Worm (Caenorhabditis elegans): ENCODE results near the gene Y38E10A.1.

DNA sequence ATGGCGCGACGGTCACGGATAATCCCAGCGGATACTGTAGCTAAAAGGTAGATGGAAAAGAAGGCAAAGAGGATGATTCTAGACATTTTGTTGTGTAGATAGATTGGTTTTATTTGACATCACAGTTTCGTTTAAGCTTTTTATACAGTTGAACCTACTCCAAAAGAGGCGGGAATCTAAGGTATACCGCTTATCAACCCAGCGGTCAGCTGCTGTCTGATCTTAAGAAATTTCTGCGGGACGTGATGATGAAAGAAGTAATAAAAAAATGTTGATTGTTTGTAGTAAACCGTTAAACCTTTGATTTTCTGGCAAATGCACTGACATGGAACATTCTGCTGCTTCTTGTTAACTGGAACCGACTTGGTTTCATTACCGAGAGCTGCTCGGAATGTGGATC is 45.7 kb upstream of the Y38E10A.1 start, which contains the start of gene nspe-6:
- TF ChIP-seq lin-32 (GFP tag; optimal IDR thresholded peaks at IDR 0.05) (no peak), M03D4.4 (tag; optimal IDR thresholded peaks at IDR 0.05) (no peak)

All from whole organism, mixed stage, embryonic.